Worm (Caenorhabditis elegans) whole organism, L4/young adult: ENCODE results near the gene samp-1.

ENCODE experiments used
- W03F9.2 ChIP-seq: fragments of 150-350 bp; optimal IDR thresholded peaks from 2 replicates; lab custom pipeline; 2014; ENCODE audit warnings: missing biosample characterization, missing genetic modification characterization
- him-1 ChIP-seq: sonication (generic microtip); optimal IDR thresholded peaks from 2 replicates; lab custom pipeline; 2016; ENCODE audit warnings: missing genotype, missing genetic modification reagents, missing genetic modification characterization, missing compliant biosample characterization

- TF ChIP-seq him-1 (tag; lab: Kevin White, UChicago) (no peak), W03F9.2 (no peak)
Observed at ce11 chrII:11305627-11306449, 3.1 kb downstream of the samp-1 start, which contains the start of gene rsf-1.
